Fruit fly (Drosophila melanogaster) whole organism, embryonic: Measurements from ENCODE around the gene CG13810.

Experiments used
- Abd-B ChIP-seq: fragments of 200-800 bp; sonication (Bioruptor generic); optimal IDR thresholded peaks from 2 replicates; lab custom pipeline; 2018; ENCODE audit warnings: missing biosample characterization, mild to moderate bottlenecking, missing genetic modification characterization, moderate library complexity
- BEAF-32 ChIP-seq: fragments of 200-800 bp; sonication (Bioruptor generic); optimal IDR thresholded peaks from 3 replicates; lab custom pipeline; 2017; ENCODE audit warnings: missing biosample characterization, missing genetic modification characterization, mild to moderate bottlenecking, moderate library complexity, missing genetic modification reagents
- CG10366 ChIP-seq: fragments of 200-800 bp; sonication (Bioruptor generic); IDR thresholded peaks from 2 replicates; pipeline ENCODE4 v1.3.6; 2022; ENCODE audit warnings: missing biosample characterization, missing genetic modification characterization
- CG10654 ChIP-seq: fragments of 200-800 bp; sonication (Bioruptor generic); optimal IDR thresholded peaks from 2 replicates; lab custom pipeline; 2016; ENCODE audit warnings: missing biosample characterization, missing genetic modification characterization
- CG11247 ChIP-seq: fragments of 200-800 bp; sonication (Bioruptor generic); IDR thresholded peaks from 2 replicates; pipeline ENCODE4 v1.3.6; 2022; ENCODE audit warnings: missing biosample characterization, missing genetic modification characterization
- CG11504 ChIP-seq: fragments of 200-800 bp; sonication (Bioruptor generic); optimal IDR thresholded peaks from 3 replicates; lab custom pipeline; 2019; ENCODE audit warnings: missing biosample characterization, mild to moderate bottlenecking, missing genetic modification characterization, moderate library complexity
- CG17361 ChIP-seq: fragments of 200-800 bp; sonication (Bioruptor generic); IDR thresholded peaks from 3 replicates; pipeline ENCODE4 v1.3.6; 2022; ENCODE audit warnings: missing biosample characterization, missing genetic modification characterization
- CG18262 ChIP-seq: fragments of 200-800 bp; optimal IDR thresholded peaks from 3 replicates; lab custom pipeline; 2019; ENCODE audit warnings: missing biosample characterization, mild to moderate bottlenecking, missing genetic modification characterization, moderate library complexity
- CG2199 ChIP-seq: fragments of 200-800 bp; sonication (Bioruptor generic); IDR thresholded peaks from 3 replicates; pipeline ENCODE4 v1.3.6; 2022; ENCODE audit warnings: missing biosample characterization, missing genetic modification characterization
- CG4820 ChIP-seq: fragments of 200-800 bp; sonication (Bioruptor generic); optimal IDR thresholded peaks from 3 replicates; lab custom pipeline; 2016; ENCODE audit warnings: missing biosample characterization, missing genetic modification characterization
- CG5180 ChIP-seq: fragments of 200-800 bp; sonication (Bioruptor generic); optimal IDR thresholded peaks from 3 replicates; lab custom pipeline; 2017; ENCODE audit warnings: missing biosample characterization, missing genetic modification characterization, mild to moderate bottlenecking, moderate library complexity, missing genetic modification reagents
- CG7839 ChIP-seq: fragments of 200-800 bp; sonication (Bioruptor generic); optimal IDR thresholded peaks from 3 replicates; lab custom pipeline; 2018; ENCODE audit warnings: missing biosample characterization, mild to moderate bottlenecking, missing genetic modification characterization, moderate library complexity
- E2f1 ChIP-seq: fragments of 200-800 bp; sonication (Bioruptor generic); IDR thresholded peaks from 2 replicates; pipeline ENCODE4 v1.3.6; 2022; ENCODE audit warnings: missing biosample characterization, missing genetic modification characterization
- GATAe ChIP-seq: fragments of 200-800 bp; sonication (Bioruptor generic); conservative IDR thresholded peaks from 2 replicates; pipeline ENCODE4 v1.3.6; 2022; ENCODE audit warnings: missing biosample characterization, missing genetic modification characterization
- HLH3B ChIP-seq: fragments of 200-800 bp; sonication (Bioruptor generic); IDR thresholded peaks from 2 replicates; pipeline ENCODE4 v1.3.6; 2022; ENCODE audit warnings: missing biosample characterization, missing genetic modification characterization
- HmgD ChIP-seq: fragments of 200-800 bp; sonication (Bioruptor generic); optimal IDR thresholded peaks from 3 replicates; lab custom pipeline; 2016; ENCODE audit warnings: missing biosample characterization, missing genetic modification characterization
- NC2α ChIP-seq: fragments of 200-800 bp; sonication (Bioruptor generic); optimal IDR thresholded peaks from 2 replicates; lab custom pipeline; 2016; ENCODE audit warnings: missing biosample characterization, missing genetic modification characterization
- Rx ChIP-seq: fragments of 200-800 bp; sonication (Bioruptor generic); IDR thresholded peaks from 2 replicates; pipeline ENCODE4 v1.3.6; 2022; ENCODE audit warnings: missing biosample characterization, missing genetic modification characterization
- Scr ChIP-seq: fragments of 200-800 bp; sonication (Bioruptor generic); IDR thresholded peaks from 2 replicates; pipeline ENCODE4 v1.3.6; 2022; ENCODE audit warnings: missing biosample characterization, missing genetic modification characterization; ENCODE audit not compliant: partially characterized antibody
- Spps ChIP-seq: fragments of 200-800 bp; sonication (Bioruptor generic); optimal IDR thresholded peaks from 2 replicates; lab custom pipeline; 2018; ENCODE audit warnings: missing biosample characterization, mild to moderate bottlenecking, missing genetic modification characterization
- Ssrp ChIP-seq: fragments of 200-800 bp; sonication (Bioruptor generic); optimal IDR thresholded peaks from 2 replicates; lab custom pipeline; 2018; ENCODE audit warnings: missing biosample characterization, mild to moderate bottlenecking, missing genetic modification characterization, moderate library complexity
- Xbp1 ChIP-seq: fragments of 200-800 bp; sonication (Bioruptor generic); optimal IDR thresholded peaks from 3 replicates; lab custom pipeline; 2016; ENCODE audit warnings: missing biosample characterization, mild to moderate bottlenecking, missing genetic modification characterization
- YL-1 ChIP-seq: fragments of 200-800 bp; sonication (Bioruptor generic); optimal IDR thresholded peaks from 3 replicates; lab custom pipeline; 2017; ENCODE audit warnings: missing biosample characterization, mild to moderate bottlenecking, missing genetic modification characterization
- ara ChIP-seq: fragments of 200-800 bp; sonication (Bioruptor generic); IDR thresholded peaks from 2 replicates; pipeline ENCODE4 v1.3.6; 2022; ENCODE audit warnings: missing biosample characterization, missing genetic modification characterization
- ase ChIP-seq: fragments of 200-800 bp; sonication (Bioruptor generic); IDR thresholded peaks from 3 replicates; pipeline ENCODE4 v1.3.6; 2022; ENCODE audit warnings: missing biosample characterization, missing genetic modification characterization
- az2 ChIP-seq: fragments of 200-800 bp; sonication (Bioruptor generic); optimal IDR thresholded peaks from 3 replicates; lab custom pipeline; 2016; ENCODE audit warnings: missing biosample characterization, missing genetic modification characterization
- bsh ChIP-seq, 2 experiments: fragments of 200-800 bp; sonication (Bioruptor generic); optimal IDR thresholded peaks; 2 replicates each; lab custom pipeline; 2017 to 2018; ENCODE audit warnings: mild to moderate bottlenecking in 2 of 2, missing biosample characterization in 2 of 2, missing genetic modification characterization in 2 of 2, moderate library complexity in 1 of 2
- dmrt11E ChIP-seq: fragments of 200-800 bp; sonication (Bioruptor generic); optimal IDR thresholded peaks from 3 replicates; lab custom pipeline; 2018; ENCODE audit warnings: missing biosample characterization, mild to moderate bottlenecking, missing genetic modification characterization, moderate library complexity
- ems ChIP-seq: fragments of 200-800 bp; sonication (Bioruptor generic); optimal IDR thresholded peaks from 3 replicates; lab custom pipeline; 2016; ENCODE audit warnings: missing biosample characterization, missing genetic modification characterization
- fd96Cb ChIP-seq: fragments of 200-800 bp; sonication (Bioruptor generic); optimal IDR thresholded peaks from 2 replicates; lab custom pipeline; 2018; ENCODE audit warnings: missing biosample characterization, mild to moderate bottlenecking, missing genetic modification characterization, moderate library complexity
- gcm ChIP-seq: fragments of 200-800 bp; sonication (Bioruptor generic); optimal IDR thresholded peaks from 2 replicates; lab custom pipeline; 2019; ENCODE audit warnings: missing biosample characterization, mild to moderate bottlenecking, missing genetic modification characterization, moderate library complexity
- gsb-n ChIP-seq: fragments of 200-800 bp; sonication (Bioruptor generic); optimal IDR thresholded peaks from 3 replicates; lab custom pipeline; 2018; ENCODE audit warnings: missing biosample characterization, mild to moderate bottlenecking, missing genetic modification characterization
- hb ChIP-seq: fragments of 200-800 bp; sonication (Bioruptor generic); IDR thresholded peaks from 3 replicates; pipeline ENCODE4 v1.3.6; 2022; ENCODE audit warnings: missing biosample characterization, missing genetic modification characterization; ENCODE audit not compliant: partially characterized antibody
- hkb ChIP-seq, 2 experiments: fragments of 200-800 bp in 1 of 2; fragments of >200 bp in 1 of 2; sonication (Bioruptor generic) in 1 of 2; IDR thresholded peaks in 1 of 2; optimal IDR thresholded peaks in 1 of 2; 2 replicates each; pipeline versions ENCODE4 v1.3.6 to Lab custom; 2017 to 2022; ENCODE audit warnings: missing biosample characterization in 1 of 2, missing genetic modification characterization in 1 of 2
- inv ChIP-seq: fragments of 200-800 bp; sonication (Bioruptor generic); IDR thresholded peaks from 2 replicates; pipeline ENCODE4 v1.3.6; 2022; ENCODE audit warnings: missing biosample characterization, missing genetic modification characterization; ENCODE audit not compliant: partially characterized antibody
- mam ChIP-seq: fragments of 200-800 bp; sonication (Bioruptor generic); optimal IDR thresholded peaks from 3 replicates; lab custom pipeline; 2016; ENCODE audit warnings: missing biosample characterization, missing genetic modification characterization
- mld ChIP-seq: fragments of 200-800 bp; sonication (Bioruptor generic); IDR thresholded peaks from 3 replicates; pipeline ENCODE4 v1.3.6; 2022; ENCODE audit warnings: missing biosample characterization, missing genetic modification characterization; ENCODE audit not compliant: partially characterized antibody
- nmo ChIP-seq: fragments of 200-800 bp; sonication (Bioruptor generic); optimal IDR thresholded peaks from 2 replicates; lab custom pipeline; 2018; ENCODE audit warnings: missing biosample characterization, mild to moderate bottlenecking, missing genetic modification characterization, moderate library complexity
- otp ChIP-seq: fragments of 200-800 bp; sonication (Bioruptor generic); IDR thresholded peaks from 3 replicates; pipeline ENCODE4, ENCODE4 v1.3.6; 2022; ENCODE audit warnings: missing biosample characterization, missing genetic modification characterization
- pan ChIP-seq, 4 experiments: fragments of >200 bp in 3 of 4; fragments of 200-800 bp in 1 of 4; sonication (Bioruptor generic) in 1 of 4; optimal IDR thresholded peaks in 3 of 4; IDR thresholded peaks in 1 of 4; 2 replicates each; pipeline versions ENCODE4 v1.3.6 to Lab custom; 2017 to 2022; ENCODE audit warnings: missing biosample characterization in 2 of 4, missing genetic modification characterization in 2 of 4, mixed read lengths in 1 of 4
- pita ChIP-seq: fragments of 200-800 bp; sonication (Bioruptor generic); optimal IDR thresholded peaks from 2 replicates; lab custom pipeline; 2017; ENCODE audit warnings: missing biosample characterization, mild to moderate bottlenecking, missing genetic modification characterization
- row ChIP-seq: fragments of 200-800 bp; sonication (Bioruptor generic); IDR thresholded peaks from 3 replicates; pipeline ENCODE4 v1.3.6; 2022; ENCODE audit warnings: missing biosample characterization, missing genetic modification characterization
- sd ChIP-seq: fragments of 200-800 bp; sonication (Bioruptor generic); optimal IDR thresholded peaks from 3 replicates; lab custom pipeline; 2018; ENCODE audit warnings: missing biosample characterization, mild to moderate bottlenecking, missing genetic modification characterization, moderate library complexity
- sob ChIP-seq: fragments of 200-800 bp; sonication (Bioruptor generic); IDR thresholded peaks from 2 replicates; pipeline ENCODE4 v1.3.6; 2022; ENCODE audit warnings: missing biosample characterization, missing genetic modification characterization
- sqz ChIP-seq: fragments of 200-800 bp; sonication (Bioruptor generic); optimal IDR thresholded peaks from 3 replicates; lab custom pipeline; 2018; ENCODE audit warnings: missing biosample characterization, mild to moderate bottlenecking, missing genetic modification characterization
- tin ChIP-seq: fragments of 200-800 bp; sonication (Bioruptor generic); optimal IDR thresholded peaks from 3 replicates; lab custom pipeline; 2016; ENCODE audit warnings: missing biosample characterization, missing genetic modification characterization
- vnd ChIP-seq: fragments of 200-800 bp; sonication (Bioruptor generic); IDR thresholded peaks from 3 replicates; pipeline ENCODE4 v1.3.6; 2022; ENCODE audit warnings: missing biosample characterization, missing genetic modification characterization; ENCODE audit not compliant: partially characterized antibody
- zf30C ChIP-seq: fragments of 200-800 bp; sonication (Bioruptor generic); optimal IDR thresholded peaks from 3 replicates; lab custom pipeline; 2018; ENCODE audit warnings: missing biosample characterization, mild to moderate bottlenecking, missing genetic modification characterization

CG13810 gene

DNA sequence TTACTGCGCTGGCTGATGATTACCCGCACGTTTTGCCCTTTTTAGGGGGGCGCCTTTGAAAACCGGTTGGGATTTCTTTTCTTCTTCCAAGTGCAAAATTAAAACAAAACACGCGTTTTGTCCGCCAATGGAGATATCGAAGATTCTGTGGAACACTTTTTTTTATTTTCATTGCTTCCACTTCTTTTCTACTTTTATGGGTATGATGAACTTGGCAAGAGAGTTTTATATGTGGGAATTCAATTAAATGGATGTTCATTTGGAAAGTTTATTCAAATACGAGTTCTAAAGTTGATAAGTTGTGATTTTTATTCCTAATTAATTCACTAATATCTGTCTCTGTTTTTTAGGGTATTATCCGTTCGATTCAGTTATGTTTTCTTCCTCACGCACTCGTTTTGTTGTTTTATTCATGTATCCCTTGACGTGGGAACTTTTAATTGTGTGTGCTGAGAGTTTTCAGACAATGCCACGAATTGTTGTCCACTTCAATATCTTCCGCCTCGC lies 21.6 kb upstream of the CG13810 start (continued):
- TF ChIP-seq BEAF-32 (no peak), inv (no peak), E2f1 (peak; percentile 61), sob (GFP tag; lab: Robert Waterston, UW) (no peak), ase (GFP tag; lab: Robert Waterston, UW) (peak; percentile 53; the same call in 1 of the 3 replicates), HLH3B (GFP tag; lab: Robert Waterston, UW) (peak; percentile 51; the same call in 1 of the 2 replicates), CG10366 (peak; percentile 34; the same call in 1 of the 2 replicates), Rx (GFP tag; lab: Robert Waterston, UW) (no peak), gcm (GFP tag; lab: Kevin White, UChicago) (no peak), CG5180 (GFP tag; lab: Kevin White, UChicago) (no peak), CG18262 (tag; lab: Kevin White, UChicago) (peak; percentile 67), CG11504 (tag; lab: Kevin White, UChicago) (peak; percentile 71), Xbp1 (GFP tag; lab: Kevin White, UChicago) (peak; percentile 28), pan (optimal IDR thresholded peaks at IDR 0.05; lab: Kevin White, UChicago) (no peak), pan (GFP tag; optimal IDR thresholded peaks at IDR 0.05 in 1 of 2, IDR thresholded peaks at IDR 0.05 in 1 of 2) (peak in 1 of 2 experiments; percentile 62), Ssrp (no peak), CG7839 (tag; lab: Kevin White, UChicago) (peak; percentile 40), HmgD (GFP tag; lab: Kevin White, UChicago) (no peak), bsh (GFP tag; optimal IDR thresholded peaks at IDR 0.05; lab: Kevin White, UChicago) (peak; percentile 8 to 55), Spps (tag; lab: Kevin White, UChicago) (peak; percentile 39), YL-1 (no peak), ems (GFP tag; lab: Kevin White, UChicago) (no peak), CG4820 (GFP tag; lab: Kevin White, UChicago) (peak; percentile 57), dmrt11E (tag; lab: Kevin White, UChicago) (no peak), GATAe (GFP tag; lab: Robert Waterston, UW) (no peak), ara (GFP tag; lab: Robert Waterston, UW) (no peak), az2 (GFP tag; lab: Kevin White, UChicago) (no peak), mld (GFP tag; lab: Robert Waterston, UW) (no peak), mam (GFP tag; lab: Kevin White, UChicago) (peak; percentile 23), zf30C (GFP tag; lab: Kevin White, UChicago) (no peak), sqz (GFP tag; lab: Kevin White, UChicago) (peak; percentile 10), tin (peak; percentile 51), CG2199 (GFP tag; lab: Robert Waterston, UW) (no peak), vnd (no peak), Abd-B (GFP tag; lab: Kevin White, UChicago) (peak; percentile 8), hkb (optimal IDR thresholded peaks at IDR 0.05; lab: Kevin White, UChicago) (no peak), hkb (GFP tag; IDR thresholded peaks at IDR 0.05; lab: Robert Waterston, UW) (peak; percentile 68), fd96Cb (tag; lab: Kevin White, UChicago) (peak; percentile 76), nmo (GFP tag; lab: Kevin White, UChicago) (peak; percentile 29), NC2α (GFP tag; lab: Kevin White, UChicago) (no peak), row (GFP tag; lab: Robert Waterston, UW) (peak; percentile 50; the same call in 2 of the 3 replicates), pita (no peak), sd (no peak), CG17361 (peak; percentile 65), otp (GFP tag; lab: Robert Waterston, UW) (peak; percentile 59; the same call in 1 of the 3 replicates), Scr (GFP tag; lab: Robert Waterston, UW) (no peak), hb (GFP tag; lab: Robert Waterston, UW) (no peak), CG11247 (GFP tag; lab: Robert Waterston, UW) (peak; percentile 9; the same call in 1 of the 2 replicates), gsb-n (tag; lab: Kevin White, UChicago) (no peak), CG10654 (GFP tag; lab: Kevin White, UChicago) (peak; percentile 35)
